Fruit fly (Drosophila melanogaster): ENCODE measurements around the gene Zmynd8.

DNA sequence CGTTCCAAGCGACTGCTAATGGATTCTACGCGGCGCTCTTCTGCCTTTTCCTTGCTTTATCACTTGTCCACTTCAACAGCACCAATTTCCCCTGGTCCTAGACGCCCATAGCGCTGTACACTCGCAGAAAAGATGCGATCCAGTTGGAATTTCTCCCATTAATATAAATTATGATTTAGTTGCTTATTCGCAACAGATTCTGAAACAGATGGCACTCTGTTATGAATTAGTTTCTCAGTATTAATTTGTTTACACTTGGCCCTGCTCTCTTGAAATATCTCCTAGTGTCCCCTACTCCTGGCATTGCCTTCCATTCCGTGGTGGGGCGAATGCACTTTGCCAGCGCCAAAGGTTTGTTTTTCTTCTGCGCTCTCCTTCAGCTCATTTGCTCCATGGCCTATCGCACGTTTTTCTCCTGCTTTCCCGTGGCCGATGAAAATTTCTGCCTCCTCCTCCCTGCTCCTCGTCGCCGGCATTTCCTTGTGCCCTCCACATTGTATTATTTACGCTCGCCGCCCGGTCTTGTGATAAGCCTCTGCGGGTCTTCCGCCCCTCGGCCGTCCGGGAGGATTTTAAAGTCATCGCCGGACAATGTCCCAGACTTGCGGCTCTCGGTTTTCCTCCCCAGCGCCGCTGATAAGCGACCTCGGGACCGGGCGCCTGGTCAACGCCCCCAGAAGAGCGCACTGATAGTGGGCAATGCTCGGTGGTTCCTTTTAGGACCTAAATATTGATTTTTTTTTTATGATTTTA, 37.1 kb downstream of the Zmynd8 start:
- TF ChIP-seq CG1620 (GFP tag; optimal IDR thresholded peaks at IDR 0.05) (no peak), ovo (GFP tag; optimal IDR thresholded peaks at IDR 0.05) (no peak)
